Fruit fly (Drosophila melanogaster): ENCODE measurements around the gene Srp72.

dm6 chr3R:20545678-20546077 is 42.8 kb upstream of the Srp72 start:
- no peak for TF ChIP-seq Pif1B (GFP tag; optimal IDR thresholded peaks at IDR 0.05)
- TF ChIP-seq CG17806 (tag; optimal IDR thresholded peaks at IDR 0.05): no peak
- no peak for TF ChIP-seq CG9948 (tag; optimal IDR thresholded peaks at IDR 0.05)
- no peak for TF ChIP-seq CG15710 (tag; optimal IDR thresholded peaks at IDR 0.05)
- no peak for TF ChIP-seq CG13204 (GFP tag; optimal IDR thresholded peaks at IDR 0.05)
- TF ChIP-seq gl (tag; optimal IDR thresholded peaks at IDR 0.05): no peak

Data from whole organism, pupa.